Worm (Caenorhabditis elegans) whole organism, L1 larva: ENCODE results near the gene C49A9.3.
"Not testable (repeated sequence)": the region's sequence is repeated elsewhere in the genome, so short reads cannot be mapped to it uniquely, and the experiment has no call there.

Experiments
- ceh-8 ChIP-seq: fragments of 200-800 bp; sonication (Bioruptor generic); optimal IDR thresholded peaks from 2 replicates; lab custom pipeline; 2018; ENCODE audit warnings: mild to moderate bottlenecking, missing genetic modification characterization, moderate library complexity, missing compliant biosample characterization
- efl-1 ChIP-seq, 4 experiments: fragments of 150-350 bp; optimal IDR thresholded peaks in 3 of 4; peaks in 1 of 4; 1 replicate in 1 of 4; 2 replicates in 3 of 4; lab custom pipeline; 2014; ENCODE audit warnings: missing biosample characterization in 2 of 4, missing genetic modification characterization in 2 of 4, missing genetic modification reagents in 2 of 4
- ets-5 ChIP-seq: fragments of 200-800 bp; sonication (Bioruptor generic); IDR thresholded peaks from 2 replicates; pipeline ENCODE4 v1.3.6; 2022; ENCODE audit warnings: missing genetic modification characterization, missing compliant biosample characterization
- irx-1 ChIP-seq: sonication (generic microtip); optimal IDR thresholded peaks from 2 replicates; lab custom pipeline; 2016; ENCODE audit warnings: missing genetic modification characterization, missing compliant biosample characterization
- mdl-1 ChIP-seq, 2 experiments: fragments of 150-350 bp; optimal IDR thresholded peaks; 2 replicates each; lab custom pipeline; 2014 to 2017; ENCODE audit warnings: missing biosample characterization in 2 of 2, missing genetic modification characterization in 2 of 2, inconsistent platforms in 1 of 2
- nhr-77 ChIP-seq: fragments of 150-350 bp; optimal IDR thresholded peaks from 2 replicates; lab custom pipeline; 2014; ENCODE audit warnings: missing biosample characterization, missing genetic modification characterization
- rnt-1 ChIP-seq: sonication (generic microtip); optimal IDR thresholded peaks from 2 replicates; lab custom pipeline; 2016; ENCODE audit warnings: mild to moderate bottlenecking, missing genetic modification characterization, moderate library complexity, missing compliant biosample characterization
- sptf-1 ChIP-seq: fragments of 150-350 bp; optimal IDR thresholded peaks from 2 replicates; lab custom pipeline; 2014; ENCODE audit warnings: missing biosample characterization, missing genetic modification characterization
- tlp-1 ChIP-seq: fragments of 150-350 bp; optimal IDR thresholded peaks from 2 replicates; lab custom pipeline; 2014; ENCODE audit warnings: missing biosample characterization, missing genetic modification characterization

DNA sequence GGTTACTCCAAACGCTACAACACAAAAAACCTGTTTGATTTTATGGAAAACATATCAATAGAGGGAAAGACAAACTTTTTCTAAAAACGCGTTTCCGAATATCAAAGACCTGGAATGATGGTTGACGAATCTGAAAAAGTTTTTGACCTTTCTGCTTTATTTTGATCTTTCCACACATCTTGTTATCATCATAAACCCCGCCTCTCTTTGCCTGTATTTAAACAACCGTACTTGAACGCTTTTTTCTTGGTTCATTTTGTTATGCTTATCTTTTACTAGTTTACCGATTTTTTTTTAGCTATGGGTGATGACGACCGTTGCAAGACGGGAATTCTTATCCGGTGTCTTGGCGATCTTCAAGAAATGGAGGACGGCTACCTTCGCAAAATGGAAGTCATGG, 31.1 kb downstream of the C49A9.3 start, which contains the start of gene T13A10.2:
- not testable (repeated sequence) for TF ChIP-seq tlp-1 (tag; lab: Kevin White, UChicago); sptf-1 (tag; lab: Kevin White, UChicago); irx-1; nhr-77; ceh-8 (GFP tag; lab: Kevin White, UChicago); ets-5; rnt-1 (tag; lab: Kevin White, UChicago); mdl-1 (tag; optimal IDR thresholded peaks at IDR 0.05; lab: Kevin White, UChicago); efl-1 (optimal IDR thresholded peaks at IDR 0.05; lab: Kevin White, UChicago); efl-1 (GFP tag; optimal IDR thresholded peaks at IDR 0.05 in 1 of 2; lab: Kevin White, UChicago)
